Worm (Caenorhabditis elegans) whole organism, midembryonic: Measurements from ENCODE around the gene sre-19.

Experiments
- cog-1 ChIP-seq: sonication (generic microtip); optimal IDR thresholded peaks from 2 replicates; lab custom pipeline; 2016; ENCODE audit warnings: missing genetic modification characterization, missing compliant biosample characterization
- flt-1 ChIP-seq: fragments of 200-800 bp; sonication (Bioruptor generic); IDR thresholded peaks from 2 replicates; pipeline ENCODE4 v1.3.6; 2022; ENCODE audit warnings: missing genetic modification characterization, missing compliant biosample characterization
- ref-1 ChIP-seq: fragments of 200-800 bp; sonication (Bioruptor generic); conservative IDR thresholded peaks from 2 replicates; pipeline ENCODE4 v1.3.6; 2022; ENCODE audit warnings: missing genetic modification reagents, missing genetic modification characterization, missing compliant biosample characterization
- tab-1 ChIP-seq: fragments of 200-800 bp; sonication (Bioruptor generic); IDR thresholded peaks from 2 replicates; pipeline ENCODE4 v1.3.6; 2022; ENCODE audit warnings: missing genetic modification characterization, missing compliant biosample characterization
- ztf-29 ChIP-seq: fragments of 200-800 bp; sonication (Bioruptor generic); IDR thresholded peaks from 2 replicates; pipeline ENCODE4 v1.3.6; 2022; ENCODE audit warnings: missing genetic modification reagents, missing genetic modification characterization, missing compliant biosample characterization

DNA sequence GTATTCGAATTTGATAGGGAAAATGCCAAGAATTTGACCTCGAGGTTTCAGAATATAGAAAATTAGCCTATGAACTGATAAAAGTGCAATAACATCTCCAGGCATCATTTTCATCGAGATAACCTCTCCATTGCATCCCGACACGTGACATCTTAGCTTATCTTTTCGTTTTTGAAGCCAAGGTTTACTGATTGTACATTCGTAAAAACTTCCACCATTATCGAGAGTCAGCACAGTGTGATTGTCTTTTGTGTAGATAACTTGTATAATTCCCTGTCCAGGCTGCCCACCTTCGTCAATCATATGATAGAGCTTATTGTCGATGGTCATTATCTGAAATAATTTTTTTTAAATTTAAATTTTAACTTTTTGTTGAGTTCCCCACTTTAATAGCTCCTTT lies 35.6 kb upstream of the sre-19 start:
- no peak for TF ChIP-seq flt-1 (GFP tag; lab: Robert Waterston, UW)
- TF ChIP-seq ztf-29 (GFP tag; lab: Robert Waterston, UW), result no peak
- no peak for TF ChIP-seq cog-1 (tag; lab: Kevin White, UChicago)
- no peak for TF ChIP-seq tab-1 (GFP tag; lab: Robert Waterston, UW)
- TF ChIP-seq ref-1, result no peak
